Worm (Caenorhabditis elegans): ENCODE data around the gene T11F9.21.

Gene T11F9.21

ce11 chrV:11446297-11446696 is 46.3 kb upstream of the T11F9.21 start, which contains the start of gene mig-17:
Gene mig-17, plus strand, starts transcription at chrV:11446685.
- no peak for TF ChIP-seq skn-1 (tag; optimal IDR thresholded peaks at IDR 0.05)
- TF ChIP-seq egl-5 (tag; optimal IDR thresholded peaks at IDR 0.05), result peak; percentile 53
- no peak for TF ChIP-seq ZK546.5 (tag; optimal IDR thresholded peaks at IDR 0.05)
- TF ChIP-seq nfya-1 (tag; optimal IDR thresholded peaks at IDR 0.05; ENCODE audit: insufficient read depth), result peak; percentile 23

ce11 chrV:11449404-11449803 is 43.2 kb upstream of the T11F9.21 start:
- TF ChIP-seq egl-5 (tag; optimal IDR thresholded peaks at IDR 0.05), result no peak
- no peak for TF ChIP-seq ztf-11 (tag; optimal IDR thresholded peaks at IDR 0.05)
- TF ChIP-seq zag-1 (tag; optimal IDR thresholded peaks at IDR 0.05), result no peak
- TF ChIP-seq fos-1 (tag; optimal IDR thresholded peaks at IDR 0.05), result no peak
- no peak for TF ChIP-seq nhr-12 (tag; optimal IDR thresholded peaks at IDR 0.05)
- no peak for TF ChIP-seq R02D3.7 (tag; optimal IDR thresholded peaks at IDR 0.05)

ce11 chrV:11450257-11450656 is 42.3 kb upstream of the T11F9.21 start, which contains the start of gene col-156:
Gene col-156, minus strand, starts transcription at chrV:11450357.
- TF ChIP-seq zag-1 (tag; optimal IDR thresholded peaks at IDR 0.05) (no peak), nfya-1 (tag; optimal IDR thresholded peaks at IDR 0.05; ENCODE audit: insufficient read depth) (no peak), nhr-25 (tag; optimal IDR thresholded peaks at IDR 0.05) (no peak), fos-1 (tag; optimal IDR thresholded peaks at IDR 0.05) (no peak), jun-1 (tag; optimal IDR thresholded peaks at IDR 0.05) (no peak), mdl-1 (tag; optimal IDR thresholded peaks at IDR 0.05) (no peak), ztf-4 (tag; optimal IDR thresholded peaks at IDR 0.05) (no peak), lsy-12 (tag; optimal IDR thresholded peaks at IDR 0.05) (no peak), daf-12 (tag; optimal IDR thresholded peaks at IDR 0.05) (no peak), unc-62 (GFP tag; optimal IDR thresholded peaks at IDR 0.05) (no peak), fkh-10 (GFP tag; optimal IDR thresholded peaks at IDR 0.05) (no peak), unc-39 (tag; optimal IDR thresholded peaks at IDR 0.05) (no peak), eor-1 (tag; optimal IDR thresholded peaks at IDR 0.05) (no peak), nhr-28 (tag; optimal IDR thresholded peaks at IDR 0.05) (no peak), aly-2 (tag; optimal IDR thresholded peaks at IDR 0.05) (no peak), elt-2 (tag; optimal IDR thresholded peaks at IDR 0.05) (no peak), ceh-82 (tag; optimal IDR thresholded peaks at IDR 0.05) (no peak), ztf-11 (tag; optimal IDR thresholded peaks at IDR 0.05) (no peak)

ce11 chrV:11454917-11455316 is 37.6 kb upstream of the T11F9.21 start:
- TF ChIP-seq ztf-11 (tag; optimal IDR thresholded peaks at IDR 0.05) (no peak), nhr-11 (tag; optimal IDR thresholded peaks at IDR 0.05) (no peak), unc-39 (tag; optimal IDR thresholded peaks at IDR 0.05) (no peak), ama-1 (optimal IDR thresholded peaks at IDR 0.05) (no peak), nhr-237 (tag; optimal IDR thresholded peaks at IDR 0.05) (no peak), nhr-23 (tag; optimal IDR thresholded peaks at IDR 0.05) (no peak), nhr-76 (tag; optimal IDR thresholded peaks at IDR 0.05) (no peak), nfya-1 (tag; optimal IDR thresholded peaks at IDR 0.05; ENCODE audit: insufficient read depth) (no peak), R02D3.7 (tag; optimal IDR thresholded peaks at IDR 0.05) (no peak), elt-1 (tag; optimal IDR thresholded peaks at IDR 0.05) (no peak), pqm-1 (tag; optimal IDR thresholded peaks at IDR 0.05) (no peak), fkh-2 (tag; optimal IDR thresholded peaks at IDR 0.05) (no peak), daf-12 (tag; optimal IDR thresholded peaks at IDR 0.05) (no peak), skn-1 (tag; optimal IDR thresholded peaks at IDR 0.05) (no peak), fos-1 (tag; optimal IDR thresholded peaks at IDR 0.05) (no peak), hmg-11 (tag; optimal IDR thresholded peaks at IDR 0.05) (no peak), mdl-1 (tag; optimal IDR thresholded peaks at IDR 0.05) (no peak), nhr-67 (tag; optimal IDR thresholded peaks at IDR 0.05) (no peak), elt-3 (tag; optimal IDR thresholded peaks at IDR 0.05) (no peak)

- TF ChIP-seq pqm-1 (tag; optimal IDR thresholded peaks at IDR 0.05) (no peak), nhr-76 (tag; optimal IDR thresholded peaks at IDR 0.05) (no peak), nhr-77 (tag; optimal IDR thresholded peaks at IDR 0.05) (no peak), ZK546.5 (tag; optimal IDR thresholded peaks at IDR 0.05) (no peak), egl-27 (tag; optimal IDR thresholded peaks at IDR 0.05) (no peak)
Measured at ce11 chrV:11459255-11459654, 33.3 kb upstream of the T11F9.21 start, which contains the start of gene T11F9.1. Gene T11F9.1, plus strand, starts transcription at chrV:11459555.
